Worm (Caenorhabditis elegans) whole organism, L2 larva: ENCODE data around the gene rab-7.

Source experiments
- C34F6.9 ChIP-seq: fragments of 150-350 bp; optimal IDR thresholded peaks from 2 replicates; lab custom pipeline; 2014; ENCODE audit warnings: missing biosample characterization, missing genetic modification characterization
- F13H6.1 ChIP-seq: sonication (generic microtip); optimal IDR thresholded peaks from 2 replicates; lab custom pipeline; 2016; ENCODE audit warnings: missing genetic modification characterization, missing compliant biosample characterization
- R02D3.7 ChIP-seq: fragments of 150-350 bp; optimal IDR thresholded peaks from 2 replicates; lab custom pipeline; 2014; ENCODE audit warnings: missing biosample characterization, missing genetic modification characterization
- Y55F3AM.14 ChIP-seq: fragments of 200-800 bp; sonication (Bioruptor generic); optimal IDR thresholded peaks from 2 replicates; lab custom pipeline; 2018; ENCODE audit warnings: mild to moderate bottlenecking, missing genetic modification characterization, missing compliant biosample characterization
- ZK546.5 ChIP-seq: sonication (generic microtip); optimal IDR thresholded peaks from 2 replicates; lab custom pipeline; 2017; ENCODE audit warnings: missing biosample characterization, missing genetic modification characterization
- alr-1 ChIP-seq: fragments of 150-350 bp; optimal IDR thresholded peaks from 2 replicates; lab custom pipeline; 2014; ENCODE audit warnings: missing biosample characterization, missing genetic modification characterization
- aly-2 ChIP-seq: fragments of 150-350 bp; optimal IDR thresholded peaks from 2 replicates; lab custom pipeline; 2014; ENCODE audit warnings: missing biosample characterization, missing genetic modification characterization
- ama-1 ChIP-seq: fragments of 150-350 bp; optimal IDR thresholded peaks from 2 replicates; lab custom pipeline; 2018; ENCODE audit warnings: inconsistent platforms
- blmp-1 ChIP-seq: sonication (generic microtip); optimal IDR thresholded peaks from 2 replicates; lab custom pipeline; 2017; ENCODE audit warnings: missing genetic modification characterization, mild to moderate bottlenecking, missing compliant biosample characterization, antibody characterized with exemption, moderate library complexity; ENCODE audit not compliant: insufficient read depth
- ceh-16 ChIP-seq: fragments of 150-350 bp; optimal IDR thresholded peaks from 2 replicates; lab custom pipeline; 2014; ENCODE audit warnings: missing biosample characterization, missing genetic modification characterization
- ceh-82 ChIP-seq: fragments of 150-350 bp; optimal IDR thresholded peaks from 2 replicates; lab custom pipeline; 2014; ENCODE audit warnings: missing biosample characterization, missing genetic modification characterization
- crh-2 ChIP-seq: sonication (generic microtip); optimal IDR thresholded peaks from 2 replicates; lab custom pipeline; 2017; ENCODE audit warnings: missing biosample characterization, missing genetic modification characterization
- dmd-4 ChIP-seq: sonication (generic microtip); optimal IDR thresholded peaks from 2 replicates; lab custom pipeline; 2017; ENCODE audit warnings: missing biosample characterization, missing genetic modification characterization
- egl-27 ChIP-seq: sonication (generic microtip); optimal IDR thresholded peaks from 3 replicates; lab custom pipeline; 2017; ENCODE audit warnings: missing biosample characterization, missing genetic modification reagents, missing genetic modification characterization
- elt-1 ChIP-seq: fragments of 150-350 bp; optimal IDR thresholded peaks from 2 replicates; lab custom pipeline; 2014; ENCODE audit warnings: missing biosample characterization, missing genetic modification characterization
- elt-3 ChIP-seq: sonication (generic microtip); optimal IDR thresholded peaks from 2 replicates; lab custom pipeline; 2017; ENCODE audit warnings: missing biosample characterization, missing genetic modification characterization
- fos-1 ChIP-seq: fragments of 150-350 bp; optimal IDR thresholded peaks from 2 replicates; lab custom pipeline; 2014; ENCODE audit warnings: missing biosample characterization, missing genetic modification characterization
- gmeb-1 ChIP-seq: fragments of 150-350 bp; optimal IDR thresholded peaks from 2 replicates; lab custom pipeline; 2014; ENCODE audit warnings: missing biosample characterization, missing genetic modification characterization
- lin-11 ChIP-seq: fragments of 150-350 bp; sonication (generic microtip); optimal IDR thresholded peaks from 2 replicates; lab custom pipeline; 2014; ENCODE audit warnings: missing biosample characterization, missing genetic modification characterization, inconsistent platforms, mixed read lengths
- lin-13 ChIP-seq: fragments of 150-350 bp; optimal IDR thresholded peaks from 2 replicates; lab custom pipeline; 2014; ENCODE audit warnings: missing biosample characterization, missing genetic modification reagents, missing genetic modification characterization
- lin-39 ChIP-seq: fragments of 150-350 bp; optimal IDR thresholded peaks from 2 replicates; lab custom pipeline; 2014; ENCODE audit warnings: missing biosample characterization, missing genetic modification reagents, missing genetic modification characterization
- lsy-2 ChIP-seq, 2 experiments: fragments of 150-350 bp in 1 of 2; sonication (generic microtip) in 1 of 2; optimal IDR thresholded peaks; 2 replicates each; lab custom pipeline; 2014 to 2017; ENCODE audit warnings: missing biosample characterization in 2 of 2, missing genetic modification characterization in 2 of 2
- mab-5 ChIP-seq: fragments of 150-350 bp; optimal IDR thresholded peaks from 2 replicates; lab custom pipeline; 2014; ENCODE audit warnings: missing biosample characterization, missing genetic modification characterization
- mbf-1 ChIP-seq: sonication (generic microtip); optimal IDR thresholded peaks from 2 replicates; lab custom pipeline; 2017; ENCODE audit warnings: missing biosample characterization, missing genetic modification characterization
- mdl-1 ChIP-seq, 2 experiments: fragments of 150-350 bp in 1 of 2; sonication (generic microtip) in 1 of 2; optimal IDR thresholded peaks; 2 replicates each; lab custom pipeline; 2017; ENCODE audit warnings: missing biosample characterization in 2 of 2, missing genetic modification characterization in 2 of 2
- nhr-10 ChIP-seq: sonication (generic microtip); optimal IDR thresholded peaks from 2 replicates; lab custom pipeline; 2017; ENCODE audit warnings: missing biosample characterization, missing genetic modification characterization
- nhr-11 ChIP-seq: fragments of 150-350 bp; optimal IDR thresholded peaks from 2 replicates; lab custom pipeline; 2014; ENCODE audit warnings: missing biosample characterization, missing genetic modification characterization
- nhr-12 ChIP-seq: fragments of 150-350 bp; optimal IDR thresholded peaks from 2 replicates; lab custom pipeline; 2014; ENCODE audit warnings: missing biosample characterization, missing genetic modification characterization
- nhr-129 ChIP-seq: fragments of 150-350 bp; optimal IDR thresholded peaks from 2 replicates; lab custom pipeline; 2014; ENCODE audit warnings: missing biosample characterization, missing genetic modification characterization
- nhr-21 ChIP-seq: fragments of 150-350 bp; optimal IDR thresholded peaks from 2 replicates; lab custom pipeline; 2014; ENCODE audit warnings: missing biosample characterization, missing genetic modification characterization
- nhr-23 ChIP-seq: fragments of 150-350 bp; optimal IDR thresholded peaks from 2 replicates; lab custom pipeline; 2014; ENCODE audit warnings: missing biosample characterization, missing genetic modification reagents, missing genetic modification characterization
- nhr-237 ChIP-seq: fragments of 150-350 bp; optimal IDR thresholded peaks from 2 replicates; lab custom pipeline; 2014; ENCODE audit warnings: missing biosample characterization, missing genetic modification characterization
- nhr-25 ChIP-seq: fragments of 150-350 bp; sonication (generic microtip); optimal IDR thresholded peaks from 3 replicates; lab custom pipeline; 2014; ENCODE audit warnings: missing biosample characterization, missing genetic modification characterization
- nhr-6 ChIP-seq: fragments of 150-350 bp; optimal IDR thresholded peaks from 2 replicates; lab custom pipeline; 2014; ENCODE audit warnings: missing biosample characterization, missing genetic modification characterization
- nhr-77 ChIP-seq: fragments of 150-350 bp; optimal IDR thresholded peaks from 2 replicates; lab custom pipeline; 2014; ENCODE audit warnings: missing biosample characterization, missing genetic modification characterization
- peb-1 ChIP-seq: fragments of 150-350 bp; optimal IDR thresholded peaks from 2 replicates; lab custom pipeline; 2014; ENCODE audit warnings: missing biosample characterization, missing genetic modification characterization
- sem-4 ChIP-seq: fragments of 150-350 bp; optimal IDR thresholded peaks from 2 replicates; lab custom pipeline; 2014; ENCODE audit warnings: missing biosample characterization, missing genetic modification reagents, missing genetic modification characterization
- skn-1 ChIP-seq: sonication (generic microtip); optimal IDR thresholded peaks from 2 replicates; lab custom pipeline; 2017; ENCODE audit warnings: missing biosample characterization, missing genetic modification characterization
- sma-3 ChIP-seq: sonication (generic microtip); optimal IDR thresholded peaks from 2 replicates; lab custom pipeline; 2016; ENCODE audit warnings: missing genetic modification reagents, missing genetic modification characterization, missing compliant biosample characterization
- sma-9 ChIP-seq, 2 experiments: fragments of 150-350 bp in 1 of 2; sonication (generic microtip) in 1 of 2; optimal IDR thresholded peaks; 2 replicates each; lab custom pipeline; 2014 to 2016; ENCODE audit warnings: missing genetic modification characterization in 2 of 2, mild to moderate bottlenecking in 1 of 2, missing biosample characterization in 1 of 2, missing compliant biosample characterization in 1 of 2, missing genetic modification reagents in 1 of 2, moderate library complexity in 1 of 2
- snpc-4 ChIP-seq: fragments of 150-350 bp; optimal IDR thresholded peaks from 2 replicates; lab custom pipeline; 2014; ENCODE audit warnings: missing biosample characterization, missing genetic modification characterization
- unc-39 ChIP-seq: fragments of 150-350 bp; optimal IDR thresholded peaks from 2 replicates; lab custom pipeline; 2014; ENCODE audit warnings: missing biosample characterization, missing genetic modification characterization
- unc-55 ChIP-seq: fragments of 150-350 bp; sonication (generic microtip); optimal IDR thresholded peaks from 3 replicates; lab custom pipeline; 2014; ENCODE audit warnings: missing biosample characterization, missing genetic modification reagents, missing genetic modification characterization
- unc-62 ChIP-seq: fragments of 150-350 bp; optimal IDR thresholded peaks from 2 replicates; lab custom pipeline; 2014; ENCODE audit warnings: missing biosample characterization, missing genetic modification reagents, missing genetic modification characterization
- zag-1 ChIP-seq: fragments of 150-350 bp; optimal IDR thresholded peaks from 2 replicates; lab custom pipeline; 2014; ENCODE audit warnings: missing biosample characterization, missing genetic modification characterization
- ztf-1 ChIP-seq: fragments of 200-800 bp; sonication (Bioruptor generic); conservative IDR thresholded peaks from 2 replicates; pipeline ENCODE4 v1.3.6; 2022; ENCODE audit warnings: missing genetic modification characterization, missing compliant biosample characterization
- ztf-11 ChIP-seq: sonication (generic microtip); optimal IDR thresholded peaks from 2 replicates; lab custom pipeline; 2017; ENCODE audit warnings: missing biosample characterization, missing genetic modification characterization
- ztf-4 ChIP-seq: fragments of 150-350 bp; optimal IDR thresholded peaks from 2 replicates; lab custom pipeline; 2014; ENCODE audit warnings: missing biosample characterization, missing genetic modification characterization

Gene rab-7

DNA sequence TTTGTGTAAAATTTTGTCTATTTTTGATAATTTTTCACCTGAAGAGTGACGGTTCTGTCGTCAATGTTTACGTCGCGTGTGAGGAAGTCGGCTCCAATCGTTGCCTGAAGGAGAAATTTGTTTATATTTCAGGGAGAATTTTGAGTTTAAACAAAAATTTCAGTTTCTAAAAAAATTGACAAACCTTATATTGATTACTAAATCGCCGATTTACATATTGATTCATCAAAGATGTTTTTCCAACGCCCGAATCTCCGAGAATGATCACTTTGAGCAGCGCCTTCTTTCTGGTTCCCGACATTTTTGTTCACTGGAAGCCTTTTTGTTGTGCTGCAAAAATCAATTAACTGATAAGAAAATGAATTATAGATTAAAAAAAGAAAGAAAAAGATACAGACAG is at the start of gene rab-7:
TSS of gene rab-7 (minus strand) at position 330 of the 400 bp plus-strand sequence.
- TF ChIP-seq nhr-6 (tag; lab: Kevin White, UChicago) (peak; percentile 31), ztf-11 (tag; lab: Kevin White, UChicago) (no peak), zag-1 (no peak), sma-3 (no peak), elt-3 (tag; lab: Kevin White, UChicago) (no peak), gmeb-1 (tag; lab: Kevin White, UChicago) (peak; percentile 36), ama-1 (peak; percentile 75), lsy-2 (tag; optimal IDR thresholded peaks at IDR 0.05; lab: Kevin White, UChicago) (peak in 1 of 2 experiments; percentile 17), ztf-4 (peak; percentile 2), sma-9 (GFP tag; optimal IDR thresholded peaks at IDR 0.05; lab: Kevin White, UChicago) (no peak), sma-9 (tag; optimal IDR thresholded peaks at IDR 0.05; lab: Kevin White, UChicago) (no peak), lin-13 (GFP tag; lab: Kevin White, UChicago) (peak; percentile 29), nhr-11 (no peak)

ce11 chrII:12008772-12009171 is 42.0 kb upstream of the rab-7 start, which contains the start of gene glb-29:
Gene glb-29, plus strand, starts transcription at chrII:12009072.
- TF ChIP-seq gmeb-1 (tag; lab: Kevin White, UChicago) (no peak), elt-1 (tag; lab: Kevin White, UChicago) (no peak), lin-11 (no peak)

ce11 chrII:12006575-12007098 is 39.9 kb upstream of the rab-7 start, which contains the start of gene mcm-2:
Gene mcm-2, minus strand, starts transcription at chrII:12006625.
- TF ChIP-seq mbf-1 (no peak), snpc-4 (tag; lab: Kevin White, UChicago) (no peak), lin-13 (GFP tag; lab: Kevin White, UChicago) (no peak), Y55F3AM.14 (GFP tag; lab: Kevin White, UChicago) (no peak), crh-2 (peak; percentile 69), alr-1 (no peak), lsy-2 (tag; optimal IDR thresholded peaks at IDR 0.05; lab: Kevin White, UChicago) (peak; percentile 41 to 80), nhr-12 (tag; lab: Kevin White, UChicago) (no peak), unc-39 (no peak), ztf-11 (tag; lab: Kevin White, UChicago) (no peak), gmeb-1 (tag; lab: Kevin White, UChicago) (peak; percentile 86), nhr-129 (tag; lab: Kevin White, UChicago) (peak; percentile 51), ztf-4 (no peak), ama-1 (no peak), elt-1 (tag; lab: Kevin White, UChicago) (no peak), ceh-16 (tag; lab: Kevin White, UChicago) (no peak), nhr-25 (tag; lab: Kevin White, UChicago) (peak; percentile 57), unc-62 (no peak), fos-1 (peak; percentile 56), nhr-21 (tag; lab: Kevin White, UChicago) (no peak), dmd-4 (no peak), mdl-1 (tag; optimal IDR thresholded peaks at IDR 0.05; lab: Kevin White, UChicago) (no peak), F13H6.1 (tag; lab: Kevin White, UChicago) (no peak), nhr-237 (tag; lab: Kevin White, UChicago) (no peak), mab-5 (tag; lab: Kevin White, UChicago) (no peak), ZK546.5 (tag; lab: Kevin White, UChicago) (no peak), peb-1 (tag; lab: Kevin White, UChicago) (no peak), lin-39 (tag; lab: Kevin White, UChicago) (no peak), nhr-11 (no peak), C34F6.9 (tag; lab: Kevin White, UChicago) (peak; percentile 78), sma-3 (peak; percentile 24), ceh-82 (tag; lab: Kevin White, UChicago) (no peak), R02D3.7 (tag; lab: Kevin White, UChicago) (no peak), aly-2 (tag; lab: Kevin White, UChicago) (no peak), skn-1 (tag; lab: Kevin White, UChicago) (no peak), sma-9 (GFP tag; optimal IDR thresholded peaks at IDR 0.05; lab: Kevin White, UChicago) (no peak), sma-9 (tag; optimal IDR thresholded peaks at IDR 0.05; lab: Kevin White, UChicago) (no peak), egl-27 (tag; lab: Kevin White, UChicago) (no peak), blmp-1 (tag; lab: Kevin White, UChicago) (no peak), ztf-1 (GFP tag; lab: Robert Waterston, UW) (no peak), nhr-23 (tag; lab: Kevin White, UChicago) (no peak), nhr-10 (tag; lab: Kevin White, UChicago) (no peak), unc-55 (GFP tag; lab: Kevin White, UChicago) (peak; percentile 88), nhr-77 (no peak), sem-4 (no peak), nhr-6 (tag; lab: Kevin White, UChicago) (no peak), lin-11 (peak; percentile 51), elt-3 (tag; lab: Kevin White, UChicago) (no peak), zag-1 (peak; percentile 31)
- TF ChIP-seq, all 48 proteins: peak for 11
